Fruit fly (Drosophila melanogaster) whole organism, embryonic: ENCODE measurements around the gene CG43347.
A peak's percentile ranks its signal among the peaks of the same experiment; 100 is the strongest.

Experiments
- Aef1 ChIP-seq: fragments of 200-800 bp; sonication (Bioruptor generic); IDR thresholded peaks from 3 replicates; pipeline ENCODE4 v1.3.6; 2022; ENCODE audit warnings: missing biosample characterization, missing genetic modification characterization
- Atf6 ChIP-seq: fragments of 200-800 bp; sonication (Bioruptor generic); IDR thresholded peaks from 2 replicates; pipeline ENCODE4 v1.3.6; 2022; ENCODE audit warnings: missing biosample characterization, missing genetic modification characterization
- Blimp-1 ChIP-seq: fragments of 200-800 bp; sonication (Bioruptor generic); optimal IDR thresholded peaks from 3 replicates; lab custom pipeline; 2018; ENCODE audit warnings: missing biosample characterization, missing genetic modification characterization, mild to moderate bottlenecking, moderate library complexity, missing genetic modification reagents
- Bteb2 ChIP-seq: fragments of 200-800 bp; sonication (Bioruptor generic); optimal IDR thresholded peaks from 2 replicates; lab custom pipeline; 2016; ENCODE audit warnings: missing biosample characterization, missing genetic modification characterization
- CG10321 ChIP-seq: fragments of 200-800 bp; sonication (Bioruptor generic); IDR thresholded peaks from 2 replicates; pipeline ENCODE4 v1.3.6; 2022; ENCODE audit warnings: missing biosample characterization, missing genetic modification characterization
- CG11456 ChIP-seq: fragments of 200-800 bp; sonication (Bioruptor generic); IDR thresholded peaks from 3 replicates; pipeline ENCODE4 v1.3.6; 2022; ENCODE audit warnings: missing biosample characterization, missing genetic modification characterization
- CG11504 ChIP-seq: fragments of 200-800 bp; sonication (Bioruptor generic); optimal IDR thresholded peaks from 3 replicates; lab custom pipeline; 2019; ENCODE audit warnings: missing biosample characterization, mild to moderate bottlenecking, missing genetic modification characterization, moderate library complexity
- CG11696 ChIP-seq: fragments of 200-800 bp; sonication (Bioruptor generic); IDR thresholded peaks from 2 replicates; pipeline ENCODE4 v1.3.6; 2022; ENCODE audit warnings: missing biosample characterization, missing genetic modification characterization
- CG12155 ChIP-seq: fragments of 200-800 bp; sonication (Bioruptor generic); optimal IDR thresholded peaks from 3 replicates; lab custom pipeline; 2016; ENCODE audit warnings: missing biosample characterization, missing genetic modification characterization
- CG12219 ChIP-seq: fragments of 200-800 bp; sonication (Bioruptor generic); optimal IDR thresholded peaks from 3 replicates; lab custom pipeline; 2018; ENCODE audit warnings: missing biosample characterization, mild to moderate bottlenecking, missing genetic modification characterization
- CG15073 ChIP-seq: fragments of 200-800 bp; sonication (Bioruptor generic); optimal IDR thresholded peaks from 2 replicates; lab custom pipeline; 2016; ENCODE audit warnings: missing biosample characterization, missing genetic modification characterization
- CG1603 ChIP-seq: fragments of 200-800 bp; sonication (Bioruptor generic); optimal IDR thresholded peaks from 2 replicates; lab custom pipeline; 2019; ENCODE audit warnings: missing biosample characterization, mild to moderate bottlenecking, missing genetic modification characterization, moderate library complexity
- CG17385 ChIP-seq: fragments of 200-800 bp; sonication (Bioruptor generic); optimal IDR thresholded peaks from 3 replicates; lab custom pipeline; 2018; ENCODE audit warnings: missing biosample characterization, mild to moderate bottlenecking, missing genetic modification characterization
- CG17568 ChIP-seq: fragments of 200-800 bp; sonication (Bioruptor generic); optimal IDR thresholded peaks from 2 replicates; lab custom pipeline; 2018; ENCODE audit warnings: missing biosample characterization, mild to moderate bottlenecking, missing genetic modification characterization, moderate library complexity
- CG2712 ChIP-seq: fragments of 200-800 bp; optimal IDR thresholded peaks from 3 replicates; lab custom pipeline; 2019; ENCODE audit warnings: missing biosample characterization, mild to moderate bottlenecking, missing genetic modification characterization, moderate library complexity
- CG30431 ChIP-seq: fragments of 200-800 bp; sonication (Bioruptor generic); optimal IDR thresholded peaks from 2 replicates; lab custom pipeline; 2017; ENCODE audit warnings: missing biosample characterization, missing genetic modification characterization
- CG33213 ChIP-seq: fragments of 200-800 bp; sonication (Bioruptor generic); optimal IDR thresholded peaks from 3 replicates; lab custom pipeline; 2016; ENCODE audit warnings: missing biosample characterization, missing genetic modification characterization
- CG33557 ChIP-seq: fragments of 200-800 bp; sonication (Bioruptor generic); optimal IDR thresholded peaks from 2 replicates; lab custom pipeline; 2019; ENCODE audit warnings: missing biosample characterization, mild to moderate bottlenecking, missing genetic modification characterization, moderate library complexity
- CG34224 ChIP-seq: fragments of 200-800 bp; sonication (Bioruptor generic); IDR thresholded peaks from 3 replicates; pipeline ENCODE4 v1.3.6; 2022; ENCODE audit warnings: missing biosample characterization, missing genetic modification characterization; ENCODE audit not compliant: partially characterized antibody
- CG34376 ChIP-seq: fragments of 200-800 bp; sonication (Bioruptor generic); optimal IDR thresholded peaks from 2 replicates; lab custom pipeline; 2018; ENCODE audit warnings: missing biosample characterization, mild to moderate bottlenecking, missing genetic modification characterization
- CG5953 ChIP-seq: fragments of 200-800 bp; sonication (Bioruptor generic); IDR thresholded peaks from 2 replicates; pipeline ENCODE4 v1.3.6; 2022; ENCODE audit warnings: missing biosample characterization, missing genetic modification characterization
- CG6813 ChIP-seq: fragments of 200-800 bp; sonication (Bioruptor generic); optimal IDR thresholded peaks from 2 replicates; lab custom pipeline; 2017; ENCODE audit warnings: missing biosample characterization, missing genetic modification characterization, mild to moderate bottlenecking, moderate library complexity, missing genetic modification reagents
- CG8281 ChIP-seq: fragments of 200-800 bp; sonication (Bioruptor generic); optimal IDR thresholded peaks from 2 replicates; lab custom pipeline; 2018; ENCODE audit warnings: missing biosample characterization, mild to moderate bottlenecking, missing genetic modification characterization, moderate library complexity
- CG8765 ChIP-seq: fragments of 200-800 bp; sonication (Bioruptor generic); IDR thresholded peaks from 2 replicates; pipeline ENCODE4 v1.3.6; 2022; ENCODE audit warnings: missing biosample characterization, missing genetic modification characterization
- CG9215 ChIP-seq: fragments of 200-800 bp; sonication (Bioruptor generic); IDR thresholded peaks from 2 replicates; pipeline ENCODE4 v1.3.6; 2022; ENCODE audit warnings: missing biosample characterization, missing genetic modification characterization
- CG9727 ChIP-seq: fragments of 200-800 bp; sonication (Bioruptor generic); optimal IDR thresholded peaks from 3 replicates; lab custom pipeline; 2017; ENCODE audit warnings: missing biosample characterization, mild to moderate bottlenecking, missing genetic modification characterization
- Dbx ChIP-seq: fragments of 200-800 bp; sonication (Bioruptor generic); IDR thresholded peaks from 3 replicates; pipeline ENCODE4 v1.3.6; 2022; ENCODE audit warnings: missing biosample characterization, missing genetic modification characterization
- Gug ChIP-seq: fragments of 200-800 bp; sonication (Bioruptor generic); IDR thresholded peaks from 4 replicates; pipeline ENCODE4 v1.3.6; 2022; ENCODE audit warnings: missing biosample characterization, missing genetic modification characterization
- Oli ChIP-seq: fragments of 200-800 bp; sonication (Bioruptor generic); optimal IDR thresholded peaks from 2 replicates; lab custom pipeline; 2018; ENCODE audit warnings: missing biosample characterization, mild to moderate bottlenecking, missing genetic modification characterization, moderate library complexity
- Optix ChIP-seq: fragments of 200-800 bp; sonication (Bioruptor generic); IDR thresholded peaks from 3 replicates; pipeline ENCODE4 v1.3.6; 2022; ENCODE audit warnings: missing biosample characterization, missing genetic modification characterization
- Poxn ChIP-seq: fragments of 200-800 bp; sonication (Bioruptor generic); IDR thresholded peaks from 2 replicates; pipeline ENCODE4 v1.3.6; 2022; ENCODE audit warnings: missing biosample characterization, missing genetic modification characterization
- bab2 ChIP-seq: fragments of 200-800 bp; sonication (Bioruptor generic); optimal IDR thresholded peaks from 2 replicates; lab custom pipeline; 2016; ENCODE audit warnings: missing biosample characterization, missing genetic modification characterization
- bbx ChIP-seq: fragments of 200-800 bp; sonication (Bioruptor generic); IDR thresholded peaks from 2 replicates; pipeline ENCODE4 v1.3.6; 2022; ENCODE audit warnings: missing biosample characterization, missing genetic modification characterization; ENCODE audit not compliant: partially characterized antibody
- bcd ChIP-seq: fragments of 200-800 bp; sonication (Bioruptor generic); optimal IDR thresholded peaks from 2 replicates; lab custom pipeline; 2017; ENCODE audit warnings: missing biosample characterization, mild to moderate bottlenecking, missing genetic modification characterization
- btn ChIP-seq: fragments of 200-800 bp; sonication (Bioruptor generic); optimal IDR thresholded peaks from 2 replicates; lab custom pipeline; 2016; ENCODE audit warnings: missing biosample characterization, missing genetic modification characterization
- cato ChIP-seq: fragments of 200-800 bp; sonication (Bioruptor generic); optimal IDR thresholded peaks from 2 replicates; lab custom pipeline; 2016; ENCODE audit warnings: missing biosample characterization, missing genetic modification characterization, borderline replicate concordance
- caup ChIP-seq: fragments of 200-800 bp; sonication (Bioruptor generic); optimal IDR thresholded peaks from 3 replicates; lab custom pipeline; 2017; ENCODE audit warnings: missing biosample characterization, mild to moderate bottlenecking, missing genetic modification characterization, moderate library complexity; ENCODE audit not compliant: severe bottlenecking
- ewg ChIP-seq: fragments of 200-800 bp; sonication (Bioruptor generic); optimal IDR thresholded peaks from 3 replicates; lab custom pipeline; 2017; ENCODE audit warnings: mild to moderate bottlenecking, missing biosample characterization, missing genetic modification reagents, missing genetic modification characterization
- fd64A ChIP-seq: fragments of 200-800 bp; sonication (Bioruptor generic); optimal IDR thresholded peaks from 3 replicates; lab custom pipeline; 2018; ENCODE audit warnings: missing biosample characterization, mild to moderate bottlenecking, missing genetic modification characterization
- grn ChIP-seq: fragments of 200-800 bp; sonication (Bioruptor generic); optimal IDR thresholded peaks from 3 replicates; lab custom pipeline; 2017; ENCODE audit warnings: missing biosample characterization, missing genetic modification characterization
- gro ChIP-seq: fragments of 200-800 bp; sonication (Bioruptor generic); optimal IDR thresholded peaks from 2 replicates; lab custom pipeline; 2016; ENCODE audit warnings: missing biosample characterization, missing genetic modification characterization
- jigr1 ChIP-seq: fragments of 200-800 bp; sonication (Bioruptor generic); IDR thresholded peaks from 3 replicates; pipeline ENCODE4 v1.3.6; 2022; ENCODE audit warnings: missing biosample characterization, missing genetic modification characterization
- kni ChIP-seq: fragments of 200-800 bp; sonication (Bioruptor generic); optimal IDR thresholded peaks from 3 replicates; lab custom pipeline; 2017; ENCODE audit warnings: mild to moderate bottlenecking, missing biosample characterization, missing genetic modification reagents, missing genetic modification characterization
- knrl ChIP-seq: fragments of 200-800 bp; sonication (Bioruptor generic); IDR thresholded peaks from 3 replicates; pipeline ENCODE4 v1.3.6; 2022; ENCODE audit warnings: missing biosample characterization, missing genetic modification characterization; ENCODE audit not compliant: partially characterized antibody
- nau ChIP-seq: fragments of 200-800 bp; sonication (Bioruptor generic); optimal IDR thresholded peaks from 3 replicates; lab custom pipeline; 2017; ENCODE audit warnings: missing biosample characterization, mild to moderate bottlenecking, missing genetic modification characterization, missing genetic modification reagents
- nerfin-1 ChIP-seq: fragments of 200-800 bp; sonication (Bioruptor generic); optimal IDR thresholded peaks from 3 replicates; lab custom pipeline; 2019; ENCODE audit warnings: missing biosample characterization, mild to moderate bottlenecking, missing genetic modification characterization, moderate library complexity
- sens ChIP-seq: fragments of 200-800 bp; sonication (Bioruptor generic); peaks from one replicate; lab custom pipeline; 2016; ENCODE audit warnings: missing biosample characterization, missing genetic modification characterization
- tap ChIP-seq: fragments of 200-800 bp; optimal IDR thresholded peaks from 3 replicates; lab custom pipeline; 2019; ENCODE audit warnings: missing biosample characterization, mild to moderate bottlenecking, missing genetic modification characterization, moderate library complexity
- tll ChIP-seq, 2 experiments: fragments of 200-800 bp in 1 of 2; fragments of >200 bp in 1 of 2; sonication (Bioruptor generic) in 1 of 2; optimal IDR thresholded peaks; 2 replicates each; lab custom pipeline; 2017 to 2019; ENCODE audit warnings: missing biosample characterization in 2 of 2, missing genetic modification characterization in 2 of 2, mild to moderate bottlenecking in 1 of 2, moderate library complexity in 1 of 2
- tup ChIP-seq: fragments of 200-800 bp; sonication (Bioruptor generic); optimal IDR thresholded peaks from 2 replicates; lab custom pipeline; 2016; ENCODE audit warnings: missing biosample characterization, mild to moderate bottlenecking, missing genetic modification characterization, moderate library complexity
- wdn ChIP-seq: fragments of 200-800 bp; sonication (Bioruptor generic); IDR thresholded peaks from 2 replicates; pipeline ENCODE4 v1.3.6; 2022; ENCODE audit warnings: missing biosample characterization, missing genetic modification characterization

Gene CG43347

dm6 chrX:10582064-10582463 lies 37.9 kb downstream of the CG43347 start (continued):
- TF ChIP-seq knrl (GFP tag; lab: Robert Waterston, UW) (no peak), CG34224 (GFP tag; lab: Robert Waterston, UW) (no peak), CG1603 (tag; lab: Kevin White, UChicago) (peak; percentile 62), bcd (peak; percentile 24), btn (peak; percentile 14), CG12155 (no peak), CG17385 (GFP tag; lab: Kevin White, UChicago) (peak; percentile 3), jigr1 (GFP tag; lab: Robert Waterston, UW) (no peak), Poxn (no peak), Optix (GFP tag; lab: Robert Waterston, UW) (no peak), CG10321 (no peak), CG33213 (GFP tag; lab: Kevin White, UChicago) (no peak), wdn (GFP tag; lab: Robert Waterston, UW) (no peak), sens (GFP tag; lab: Kevin White, UChicago) (peak; percentile 87), grn (peak; percentile 20), bbx (GFP tag; lab: Robert Waterston, UW) (no peak), Blimp-1 (GFP tag; lab: Kevin White, UChicago) (peak; percentile 32), Bteb2 (GFP tag; lab: Kevin White, UChicago) (no peak), CG15073 (GFP tag; lab: Kevin White, UChicago) (no peak), CG11456 (no peak), nerfin-1 (tag; lab: Kevin White, UChicago) (peak; percentile 30), Atf6 (GFP tag; lab: Robert Waterston, UW) (no peak), bab2 (GFP tag; lab: Kevin White, UChicago) (peak; percentile 38), CG9215 (GFP tag; lab: Robert Waterston, UW) (no peak), Oli (tag; lab: Kevin White, UChicago) (no peak), caup (GFP tag; lab: Kevin White, UChicago) (peak; percentile 22), fd64A (GFP tag; lab: Kevin White, UChicago) (peak; percentile 74), tap (peak; percentile 25), CG8281 (tag; lab: Kevin White, UChicago) (no peak), kni (GFP tag; lab: Kevin White, UChicago) (no peak), CG2712 (tag; lab: Kevin White, UChicago) (peak; percentile 35), CG9727 (peak; percentile 25), Aef1 (no peak), nau (peak; percentile 23), CG33557 (GFP tag; lab: Kevin White, UChicago) (peak; percentile 65), tup (GFP tag; lab: Kevin White, UChicago) (no peak), Gug (GFP tag; lab: Robert Waterston, UW) (no peak), CG11696 (GFP tag; lab: Robert Waterston, UW) (no peak), CG34376 (GFP tag; lab: Kevin White, UChicago) (no peak), cato (no peak), CG17568 (GFP tag; lab: Kevin White, UChicago) (peak; percentile 65), CG12219 (peak; percentile 58), Dbx (no peak), CG11504 (tag; lab: Kevin White, UChicago) (peak; percentile 15), tll (GFP tag; optimal IDR thresholded peaks at IDR 0.05; lab: Kevin White, UChicago) (no peak), CG30431 (no peak), ewg (GFP tag; lab: Kevin White, UChicago) (no peak), CG5953 (GFP tag; lab: Robert Waterston, UW) (no peak), gro (GFP tag; lab: Kevin White, UChicago) (no peak), CG6813 (GFP tag; lab: Kevin White, UChicago) (peak; percentile 80), CG8765 (no peak)
